Fruit fly (Drosophila melanogaster): Measurements from ENCODE around the gene odd.

odd gene

DNA sequence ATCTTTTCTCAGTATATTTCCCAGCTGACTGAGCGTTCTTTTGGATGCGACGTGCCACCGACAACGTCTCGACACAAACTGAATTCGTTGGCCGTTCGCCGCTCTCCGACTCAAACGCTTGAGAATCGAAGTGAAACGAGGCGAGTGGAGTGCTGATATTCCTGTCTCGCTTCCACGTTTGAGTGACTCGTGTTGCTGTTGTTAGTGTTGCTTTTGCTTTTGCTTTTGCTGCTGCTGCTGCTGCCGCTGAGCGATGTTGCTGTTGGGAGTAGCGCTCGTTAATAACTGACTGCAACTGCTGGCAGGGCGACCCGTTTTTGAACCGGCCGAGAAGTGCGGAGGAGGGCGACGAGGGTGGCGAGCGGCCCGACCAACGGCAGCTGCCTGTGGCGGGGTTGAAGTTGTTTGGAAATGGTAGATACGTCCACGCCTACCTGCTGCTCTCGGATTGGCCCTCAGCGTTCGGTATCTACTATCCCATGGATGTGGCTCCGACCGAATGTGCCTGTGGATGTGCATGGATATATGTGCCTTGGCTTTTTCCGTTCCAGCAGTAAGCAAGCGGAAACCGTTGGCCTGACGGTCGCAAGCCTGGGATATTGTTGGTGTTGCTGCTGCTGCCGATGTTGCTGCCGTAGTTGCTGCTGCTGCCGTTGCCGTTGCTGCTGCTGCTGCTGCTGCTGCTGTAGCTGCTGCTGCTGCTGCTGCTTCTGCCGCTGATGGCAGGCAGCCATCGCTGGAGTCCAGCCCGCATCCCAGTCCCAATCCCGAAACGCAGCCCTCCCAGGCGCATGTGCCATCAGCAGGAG lies at the start of gene odd:
Gene odd (minus strand): TSS at position 295 of the 809 bp plus-strand sequence.
- no peak for TF ChIP-seq CG17801 (GFP tag; optimal IDR thresholded peaks at IDR 0.05; ENCODE audit: partially characterized antibody)

DNA sequence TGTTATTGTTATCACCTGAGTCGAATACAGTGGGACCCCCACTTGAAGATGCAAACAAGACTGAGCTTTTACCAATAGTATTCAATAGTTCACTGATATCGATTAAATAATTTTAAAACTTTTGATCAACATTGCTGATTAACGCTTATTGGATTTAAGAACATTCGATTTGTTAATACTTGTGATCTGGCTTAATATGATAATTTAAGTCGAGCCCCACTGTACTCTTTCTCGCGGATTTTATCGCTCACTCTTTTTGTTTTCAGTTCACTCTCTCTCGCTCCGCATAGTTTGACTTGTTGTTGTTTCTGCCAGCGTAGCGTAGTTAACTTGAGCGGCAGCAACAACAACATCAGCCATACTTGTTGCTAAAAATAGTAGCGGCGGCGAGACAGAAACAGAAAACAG lies 49.1 kb upstream of the odd start:
- TF ChIP-seq CG17801 (GFP tag; optimal IDR thresholded peaks at IDR 0.05; ENCODE audit: partially characterized antibody) = peak; percentile 98

DNA sequence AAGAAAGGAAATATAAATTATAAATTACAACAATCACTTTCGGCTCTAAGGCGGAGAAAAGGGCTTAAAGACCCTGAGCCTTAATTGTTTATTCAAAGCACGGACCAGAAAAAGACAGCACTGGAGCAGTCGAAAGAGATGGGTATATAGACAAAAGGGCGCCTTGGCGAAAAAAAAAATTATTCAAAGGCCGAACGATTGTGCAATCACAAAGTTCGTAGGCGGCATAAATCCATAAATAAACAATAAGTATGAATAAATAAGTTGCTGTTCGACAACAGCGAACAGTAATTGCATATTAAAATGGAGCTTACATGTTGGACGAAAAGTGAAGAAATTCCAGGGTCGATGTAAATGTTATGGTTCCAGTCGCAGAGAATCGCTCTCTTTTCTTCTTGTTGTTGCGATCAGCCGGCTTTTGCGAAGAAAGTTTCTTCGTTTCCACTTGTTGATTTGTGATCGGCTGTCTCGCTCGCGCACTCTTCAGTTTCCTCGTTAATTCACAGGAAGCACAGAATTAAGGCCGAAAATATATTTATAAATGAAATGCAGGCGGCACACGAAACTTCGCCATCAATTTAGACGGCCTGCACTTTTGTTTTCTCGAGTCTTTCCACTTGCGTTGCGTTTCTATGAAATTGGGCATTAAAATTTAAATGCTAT lies 48.5 kb upstream of the odd start:
- no peak for TF ChIP-seq CG17801 (GFP tag; optimal IDR thresholded peaks at IDR 0.05; ENCODE audit: partially characterized antibody)

dm6 chr2L:3648173-3648972 lies 41.8 kb upstream of the odd start:
- TF ChIP-seq CG17801 (GFP tag; optimal IDR thresholded peaks at IDR 0.05; ENCODE audit: partially characterized antibody) = no peak

DNA sequence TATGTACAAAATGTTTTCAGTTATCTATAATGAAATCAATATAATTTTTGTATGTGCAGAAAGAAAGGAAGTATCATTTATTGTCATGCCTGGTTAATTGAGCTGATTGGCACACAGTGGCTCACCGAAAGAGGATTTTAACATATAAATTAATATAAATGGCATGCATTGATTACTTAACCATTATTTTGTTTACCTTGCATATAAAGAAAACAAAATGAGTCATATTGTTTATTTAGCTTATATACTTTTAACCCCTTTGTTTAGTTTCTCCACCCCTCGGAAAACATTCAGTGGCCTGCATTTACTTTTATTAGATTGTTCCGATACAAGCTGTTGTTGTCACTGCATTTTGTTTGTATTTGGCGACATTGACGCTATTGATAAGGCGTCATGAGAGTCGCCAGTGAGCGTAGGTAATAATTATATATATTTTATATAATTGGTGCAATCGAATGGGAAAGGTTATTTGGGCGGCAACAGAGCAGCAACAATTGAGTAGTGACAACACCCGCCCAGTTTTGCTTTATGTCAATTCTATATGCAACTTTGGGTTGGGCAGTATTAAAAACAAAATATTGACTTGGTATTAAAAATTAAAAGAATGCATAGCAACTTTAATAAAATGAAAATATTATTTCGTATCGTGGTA lies 41.1 kb upstream of the odd start:
- TF ChIP-seq CG17801 (GFP tag; optimal IDR thresholded peaks at IDR 0.05; ENCODE audit: partially characterized antibody) = peak; percentile 14

DNA sequence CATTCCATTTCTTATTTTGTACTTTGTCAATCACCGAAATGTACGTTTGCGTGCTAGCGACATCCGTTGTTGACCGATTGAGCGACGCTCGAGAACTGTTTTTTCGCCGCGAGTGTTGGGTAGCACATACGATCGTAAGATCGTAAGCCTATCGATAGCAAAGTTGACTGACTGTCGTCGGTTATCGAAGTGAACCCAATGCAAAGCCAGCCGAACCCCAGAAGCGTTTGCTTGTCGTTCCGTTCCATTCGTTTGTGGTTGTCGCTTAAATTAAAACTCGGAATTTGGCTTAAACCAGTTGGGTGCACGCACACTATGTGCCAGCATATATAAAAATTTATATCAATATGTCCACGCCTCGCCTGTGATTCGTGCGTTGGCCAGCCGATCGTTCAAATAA lies 39.5 kb upstream of the odd start:
- no peak for TF ChIP-seq CG17801 (GFP tag; optimal IDR thresholded peaks at IDR 0.05; ENCODE audit: partially characterized antibody)

dm6 chr2L:3645339-3645738 lies 38.8 kb upstream of the odd start:
- no peak for TF ChIP-seq CG17801 (GFP tag; optimal IDR thresholded peaks at IDR 0.05; ENCODE audit: partially characterized antibody)

- no peak for TF ChIP-seq CG17801 (GFP tag; optimal IDR thresholded peaks at IDR 0.05; ENCODE audit: partially characterized antibody)
These were observed 35.8 kb upstream of the odd start for dm6 chr2L:3642148-3642920.

dm6 chr2L:3640952-3641351 lies 34.4 kb upstream of the odd start:
- TF ChIP-seq CG17801 (GFP tag; optimal IDR thresholded peaks at IDR 0.05; ENCODE audit: partially characterized antibody) = no peak

DNA sequence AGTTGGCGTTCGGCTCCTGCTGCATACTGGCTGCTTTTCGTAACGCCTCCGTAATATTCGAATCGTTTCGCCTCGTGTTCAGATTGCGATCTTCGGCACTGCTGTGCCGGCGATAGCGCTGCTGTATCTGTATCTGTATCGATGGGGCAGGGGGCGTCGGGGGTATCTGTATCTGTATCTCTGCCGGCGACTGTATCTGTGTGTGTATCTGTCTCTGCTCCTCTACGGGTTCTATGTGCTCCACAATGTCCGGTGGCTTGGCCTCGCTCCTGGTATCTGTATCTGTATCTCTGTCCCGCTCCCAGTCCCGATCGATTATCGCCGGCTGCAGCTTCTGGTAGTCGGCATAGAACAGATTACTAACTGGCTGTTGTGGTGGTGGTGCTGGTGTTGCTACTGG lies 33.4 kb upstream of the odd start:
- no peak for TF ChIP-seq CG17801 (GFP tag; optimal IDR thresholded peaks at IDR 0.05; ENCODE audit: partially characterized antibody)

DNA sequence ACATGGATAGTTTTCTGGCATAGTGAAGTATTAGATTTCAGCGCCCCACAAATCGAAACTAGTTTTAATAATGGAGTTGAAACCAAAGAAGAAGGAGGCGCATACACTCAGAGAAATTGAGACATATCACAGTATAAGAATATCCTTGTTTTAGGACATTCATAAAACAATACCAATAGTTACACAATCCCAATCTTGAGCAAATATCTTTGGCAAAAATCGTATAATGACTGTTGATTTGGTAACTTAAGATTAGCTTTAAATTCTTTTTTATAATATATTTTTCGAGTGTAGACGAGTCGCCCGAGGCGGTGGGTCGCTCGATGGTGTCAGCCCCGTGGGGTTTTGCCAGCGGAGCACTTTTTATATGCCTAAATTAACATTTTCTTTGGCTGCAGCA lies 28.9 kb upstream of the odd start:
- no peak for TF ChIP-seq CG17801 (GFP tag; optimal IDR thresholded peaks at IDR 0.05; ENCODE audit: partially characterized antibody)

- no peak for TF ChIP-seq CG17801 (GFP tag; optimal IDR thresholded peaks at IDR 0.05; ENCODE audit: partially characterized antibody)
These were observed 27.3 kb upstream of the odd start for dm6 chr2L:3633871-3634270.

- TF ChIP-seq CG17801 (GFP tag; optimal IDR thresholded peaks at IDR 0.05; ENCODE audit: partially characterized antibody) = peak; percentile 92
These were observed 25.7 kb upstream of the odd start for dm6 chr2L:3632047-3632880.

Data from ovary, adult (tissue).